Worm (Caenorhabditis elegans): ENCODE measurements around the gene F12F6.1.

F12F6.1 gene

DNA sequence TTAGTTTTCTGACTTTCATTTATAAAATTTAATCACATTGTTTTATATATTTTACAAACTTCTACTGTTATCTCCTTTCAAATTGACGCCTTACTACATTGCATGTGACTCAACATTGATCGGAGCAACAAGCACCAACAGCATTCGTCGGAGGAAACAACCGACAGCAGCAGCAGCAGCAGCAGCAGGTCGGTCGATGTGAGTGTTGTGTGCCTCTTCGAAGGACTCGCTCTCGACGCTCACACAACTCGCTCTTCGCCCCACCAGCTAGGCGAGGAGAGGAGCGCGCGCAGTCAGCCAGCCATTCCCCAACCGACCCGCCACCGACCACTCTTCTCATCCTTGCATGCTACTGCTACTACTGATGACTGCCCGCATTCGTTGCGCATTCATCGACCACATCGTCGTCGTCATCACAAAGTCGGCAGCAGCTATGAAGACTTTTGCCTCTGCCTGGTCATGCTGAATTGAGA lies at the start of gene F12F6.1:
F12F6.1 (plus strand) TSS at position 51 of the 473 bp plus-strand sequence.
- TF ChIP-seq sptf-1 (tag; optimal IDR thresholded peaks at IDR 0.05) (peak; percentile 64), hlh-1 (tag; optimal IDR thresholded peaks at IDR 0.05) (peak; percentile 38), lin-13 (tag; optimal IDR thresholded peaks at IDR 0.05) (peak; percentile 17), M03D4.4 (tag; optimal IDR thresholded peaks at IDR 0.05) (peak; percentile 68), mls-2 (tag; optimal IDR thresholded peaks at IDR 0.05) (peak; percentile 3), ham-2 (GFP tag; optimal IDR thresholded peaks at IDR 0.05) (peak; percentile 72), ceh-83 (GFP tag; optimal IDR thresholded peaks at IDR 0.05) (peak; percentile 38), cnd-1 (tag; optimal IDR thresholded peaks at IDR 0.05) (peak; percentile 83), mep-1 (tag; optimal IDR thresholded peaks at IDR 0.05) (peak; percentile 19), sem-2 (GFP tag; optimal IDR thresholded peaks at IDR 0.05) (no peak), ztf-11 (tag; optimal IDR thresholded peaks at IDR 0.05) (peak; percentile 47), unc-39 (tag; optimal IDR thresholded peaks at IDR 0.05) (no peak), nhr-2 (tag; optimal IDR thresholded peaks at IDR 0.05) (no peak)

DNA sequence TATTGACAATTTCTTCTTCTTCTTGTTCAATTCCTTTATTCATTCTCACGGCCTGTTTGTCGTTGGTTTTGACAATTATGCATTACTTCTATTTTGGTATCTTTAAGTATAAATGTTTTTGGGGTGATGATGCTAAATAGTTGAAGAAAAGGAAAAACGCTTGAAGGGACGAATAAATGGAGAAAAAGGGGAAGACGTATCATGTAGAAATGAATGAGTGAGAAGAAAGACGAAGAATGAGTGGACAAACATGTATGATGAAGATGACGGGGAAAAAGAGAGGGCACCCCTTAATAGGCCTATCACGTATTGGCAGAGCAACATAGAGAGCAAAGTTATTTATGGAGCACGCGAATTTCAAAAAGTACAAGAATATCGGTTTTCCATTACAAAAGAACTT lies 35.1 kb upstream of the F12F6.1 start, which contains the start of gene M04B2.7:
M04B2.7 (minus strand) TSS at position 101 of the 400 bp plus-strand sequence.
- TF ChIP-seq unc-62 (GFP tag; optimal IDR thresholded peaks at IDR 0.05): no peak
- TF ChIP-seq blmp-1 (tag; optimal IDR thresholded peaks at IDR 0.05): no peak
- TF ChIP-seq mep-1 (tag; optimal IDR thresholded peaks at IDR 0.05): no peak
- no peak for TF ChIP-seq nhr-2 (tag; optimal IDR thresholded peaks at IDR 0.05)
- TF ChIP-seq ham-2 (GFP tag; optimal IDR thresholded peaks at IDR 0.05): no peak
- TF ChIP-seq ceh-83 (GFP tag; optimal IDR thresholded peaks at IDR 0.05): no peak
- TF ChIP-seq drap-1 (GFP tag; optimal IDR thresholded peaks at IDR 0.05): no peak
- TF ChIP-seq elt-3 (tag; optimal IDR thresholded peaks at IDR 0.05): no peak
- no peak for TF ChIP-seq nhr-28 (tag; optimal IDR thresholded peaks at IDR 0.05)
- no peak for TF ChIP-seq ces-1 (GFP tag; optimal IDR thresholded peaks at IDR 0.05)
- TF ChIP-seq nhr-76 (tag; optimal IDR thresholded peaks at IDR 0.05): no peak
- no peak for TF ChIP-seq nhr-12 (tag; optimal IDR thresholded peaks at IDR 0.05)
- TF ChIP-seq ceh-39 (tag; optimal IDR thresholded peaks at IDR 0.05): no peak
- no peak for TF ChIP-seq nhr-237 (tag; optimal IDR thresholded peaks at IDR 0.05)
- TF ChIP-seq cnd-1 (tag; optimal IDR thresholded peaks at IDR 0.05): no peak
- TF ChIP-seq ztf-11 (tag; optimal IDR thresholded peaks at IDR 0.05): no peak
- no peak for TF ChIP-seq bed-3 (GFP tag; optimal IDR thresholded peaks at IDR 0.05)
- TF ChIP-seq sptf-1 (tag; optimal IDR thresholded peaks at IDR 0.05): no peak
- no peak for TF ChIP-seq snpc-4 (tag; optimal IDR thresholded peaks at IDR 0.05)
- TF ChIP-seq mab-5 (tag; optimal IDR thresholded peaks at IDR 0.05): no peak

DNA sequence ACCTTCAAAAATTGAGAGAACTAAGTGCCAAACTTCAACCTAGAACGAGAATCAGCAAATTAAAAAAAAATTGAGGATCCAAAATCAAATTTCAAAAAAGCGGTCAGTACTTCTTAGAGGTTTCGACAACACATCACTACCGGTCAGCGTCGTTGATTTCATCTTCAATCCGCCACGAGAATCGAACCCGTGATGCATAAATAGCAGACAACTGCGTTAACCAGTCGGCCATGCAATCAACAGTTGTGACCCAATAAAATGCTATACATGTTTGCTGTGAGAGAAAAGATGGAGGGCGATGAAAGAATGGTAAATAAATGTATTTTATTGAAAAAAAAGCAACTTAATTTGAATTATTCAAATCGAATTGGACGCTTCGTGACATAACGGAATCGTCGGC lies 34.1 kb upstream of the F12F6.1 start:
- peak; percentile 20 for TF ChIP-seq nhr-237 (tag; optimal IDR thresholded peaks at IDR 0.05)
- TF ChIP-seq sem-2 (GFP tag; optimal IDR thresholded peaks at IDR 0.05): peak; percentile 85
- TF ChIP-seq unc-62 (GFP tag; optimal IDR thresholded peaks at IDR 0.05): peak; percentile 61
- peak; percentile 90 for TF ChIP-seq ceh-83 (GFP tag; optimal IDR thresholded peaks at IDR 0.05)
- TF ChIP-seq unc-39 (tag; optimal IDR thresholded peaks at IDR 0.05): no peak
- peak; percentile 90 for TF ChIP-seq M03D4.4 (tag; optimal IDR thresholded peaks at IDR 0.05)
- peak; percentile 91 for TF ChIP-seq unc-120 (tag; optimal IDR thresholded peaks at IDR 0.05; ENCODE audit: poor library complexity, severe bottlenecking)
- no peak for TF ChIP-seq ceh-39 (tag; optimal IDR thresholded peaks at IDR 0.05)
- no peak for TF ChIP-seq blmp-1 (tag; optimal IDR thresholded peaks at IDR 0.05)
- peak; percentile 29 for TF ChIP-seq lsy-2 (tag; optimal IDR thresholded peaks at IDR 0.05)
- peak; percentile 59 for TF ChIP-seq lin-13 (tag; optimal IDR thresholded peaks at IDR 0.05)
- TF ChIP-seq elt-3 (tag; optimal IDR thresholded peaks at IDR 0.05): no peak
- TF ChIP-seq ztf-11 (tag; optimal IDR thresholded peaks at IDR 0.05): peak; percentile 57
- peak; percentile 81 for TF ChIP-seq ceh-43 (GFP tag; optimal IDR thresholded peaks at IDR 0.05)
- no peak for TF ChIP-seq nhr-2 (tag; optimal IDR thresholded peaks at IDR 0.05)
- no peak for TF ChIP-seq nhr-76 (tag; optimal IDR thresholded peaks at IDR 0.05)
- TF ChIP-seq mep-1 (tag; optimal IDR thresholded peaks at IDR 0.05): peak; percentile 79
- peak; percentile 86 for TF ChIP-seq cnd-1 (tag; optimal IDR thresholded peaks at IDR 0.05)
- TF ChIP-seq nhr-12 (tag; optimal IDR thresholded peaks at IDR 0.05): no peak
- TF ChIP-seq drap-1 (GFP tag; optimal IDR thresholded peaks at IDR 0.05): peak; percentile 93
- peak; percentile 54 for TF ChIP-seq hlh-1 (tag; optimal IDR thresholded peaks at IDR 0.05)
- TF ChIP-seq elt-1 (tag; optimal IDR thresholded peaks at IDR 0.05; ENCODE audit: borderline replicate concordance, insufficient read depth): no peak
- peak; percentile 15 for TF ChIP-seq tbx-8 (GFP tag; optimal IDR thresholded peaks at IDR 0.05)
- TF ChIP-seq ham-2 (GFP tag; optimal IDR thresholded peaks at IDR 0.05): peak; percentile 78
- TF ChIP-seq nhr-28 (tag; optimal IDR thresholded peaks at IDR 0.05): peak; percentile 68
- TF ChIP-seq snpc-4 (tag; optimal IDR thresholded peaks at IDR 0.05): no peak
- peak; percentile 85 for TF ChIP-seq bed-3 (GFP tag; optimal IDR thresholded peaks at IDR 0.05)
- no peak for TF ChIP-seq zip-8 (tag; optimal IDR thresholded peaks at IDR 0.05)
- TF ChIP-seq mab-5 (tag; optimal IDR thresholded peaks at IDR 0.05): no peak
- peak; percentile 90 for TF ChIP-seq mls-2 (tag; optimal IDR thresholded peaks at IDR 0.05)
- peak; percentile 91 for TF ChIP-seq sptf-1 (tag; optimal IDR thresholded peaks at IDR 0.05)
- peak; percentile 79 for TF ChIP-seq lin-32 (GFP tag; optimal IDR thresholded peaks at IDR 0.05)
- peak; percentile 47 for TF ChIP-seq flh-1 (GFP tag; optimal IDR thresholded peaks at IDR 0.05)
- peak; percentile 28 for TF ChIP-seq pha-4 (tag; optimal IDR thresholded peaks at IDR 0.05)
- TF ChIP-seq ces-1 (GFP tag; optimal IDR thresholded peaks at IDR 0.05): no peak
